Fruit fly (Drosophila melanogaster) whole organism, embryonic: ENCODE data around the gene Cp110.

Source experiments
- Asciz ChIP-seq: fragments of 200-800 bp; sonication (Bioruptor generic); optimal IDR thresholded peaks from 2 replicates; lab custom pipeline; 2017; ENCODE audit warnings: missing biosample characterization, mild to moderate bottlenecking, missing genetic modification characterization, missing genetic modification reagents
- Atf3 ChIP-seq: fragments of 200-800 bp; sonication (Bioruptor generic); optimal IDR thresholded peaks from 3 replicates; lab custom pipeline; 2016; ENCODE audit warnings: missing biosample characterization, missing genetic modification characterization
- BtbVII ChIP-seq: fragments of 200-800 bp; sonication (Bioruptor generic); optimal IDR thresholded peaks from 3 replicates; lab custom pipeline; 2017; ENCODE audit warnings: missing biosample characterization, mild to moderate bottlenecking, missing genetic modification characterization
- CG10209 ChIP-seq: fragments of 200-800 bp; sonication (Bioruptor generic); optimal IDR thresholded peaks from 3 replicates; lab custom pipeline; 2017; ENCODE audit warnings: missing biosample characterization, mild to moderate bottlenecking, missing genetic modification characterization, missing genetic modification reagents
- CG12155 ChIP-seq: fragments of 200-800 bp; sonication (Bioruptor generic); optimal IDR thresholded peaks from 3 replicates; lab custom pipeline; 2016; ENCODE audit warnings: missing biosample characterization, missing genetic modification characterization
- CG14441 ChIP-seq: fragments of 200-800 bp; sonication (Bioruptor generic); IDR thresholded peaks from 2 replicates; pipeline ENCODE4 v1.3.6; 2022; ENCODE audit warnings: missing biosample characterization, missing genetic modification characterization
- CG15514 ChIP-seq: fragments of 200-800 bp; sonication (Bioruptor generic); optimal IDR thresholded peaks from 3 replicates; lab custom pipeline; 2017; ENCODE audit warnings: missing biosample characterization, missing genetic modification characterization, mild to moderate bottlenecking, moderate library complexity, missing genetic modification reagents
- CG1647 ChIP-seq: fragments of 200-800 bp; sonication (Bioruptor generic); optimal IDR thresholded peaks from 3 replicates; lab custom pipeline; 2016; ENCODE audit warnings: missing biosample characterization, missing genetic modification characterization
- CG16779 ChIP-seq: fragments of 200-800 bp; sonication (Bioruptor generic); IDR thresholded peaks from 2 replicates; pipeline ENCODE4 v1.3.6; 2022; ENCODE audit warnings: missing biosample characterization, missing genetic modification characterization
- CG17385 ChIP-seq: fragments of 200-800 bp; sonication (Bioruptor generic); optimal IDR thresholded peaks from 3 replicates; lab custom pipeline; 2018; ENCODE audit warnings: missing biosample characterization, mild to moderate bottlenecking, missing genetic modification characterization
- CG3065 ChIP-seq: fragments of 200-800 bp; sonication (Bioruptor generic); optimal IDR thresholded peaks from 2 replicates; lab custom pipeline; 2016; ENCODE audit warnings: missing biosample characterization, missing genetic modification characterization
- CG3163 ChIP-seq: fragments of 200-800 bp; sonication (Bioruptor generic); optimal IDR thresholded peaks from 3 replicates; lab custom pipeline; 2016; ENCODE audit warnings: missing biosample characterization, missing genetic modification characterization
- CG3407 ChIP-seq: fragments of 200-800 bp; sonication (Bioruptor generic); optimal IDR thresholded peaks from 2 replicates; lab custom pipeline; 2018; ENCODE audit warnings: missing biosample characterization, mild to moderate bottlenecking, missing genetic modification characterization
- CG4707 ChIP-seq: fragments of 200-800 bp; sonication (Bioruptor generic); optimal IDR thresholded peaks from 2 replicates; lab custom pipeline; 2018; ENCODE audit warnings: missing biosample characterization, mild to moderate bottlenecking, missing genetic modification characterization, moderate library complexity
- CG6689 ChIP-seq: fragments of 200-800 bp; sonication (Bioruptor generic); IDR thresholded peaks from 2 replicates; pipeline ENCODE4 v1.3.6; 2022; ENCODE audit warnings: missing biosample characterization, missing genetic modification characterization
- CG8290 ChIP-seq, 3 experiments: fragments of 200-800 bp; sonication (Bioruptor generic); optimal IDR thresholded peaks; 2 replicates each; lab custom pipeline; 2016 to 2019; ENCODE audit warnings: missing biosample characterization in 3 of 3, missing genetic modification characterization in 3 of 3, mild to moderate bottlenecking in 2 of 3, moderate library complexity in 1 of 3
- CG8924 ChIP-seq: fragments of 200-800 bp; optimal IDR thresholded peaks from 3 replicates; lab custom pipeline; 2019; ENCODE audit warnings: missing biosample characterization, mild to moderate bottlenecking, missing genetic modification characterization, moderate library complexity
- CG9609 ChIP-seq: fragments of 200-800 bp; sonication (Bioruptor generic); optimal IDR thresholded peaks from 3 replicates; lab custom pipeline; 2016; ENCODE audit warnings: missing biosample characterization, missing genetic modification characterization
- CG9932 ChIP-seq: fragments of 200-800 bp; sonication (Bioruptor generic); IDR thresholded peaks from 2 replicates; pipeline ENCODE4 v1.3.6; 2022; ENCODE audit warnings: missing biosample characterization, missing genetic modification characterization
- D19A ChIP-seq: fragments of 200-800 bp; optimal IDR thresholded peaks from 3 replicates; lab custom pipeline; 2019; ENCODE audit warnings: missing biosample characterization, mild to moderate bottlenecking, missing genetic modification characterization, moderate library complexity
- Deaf1 ChIP-seq: fragments of 200-800 bp; optimal IDR thresholded peaks from 3 replicates; lab custom pipeline; 2019; ENCODE audit warnings: missing biosample characterization, mild to moderate bottlenecking, missing genetic modification characterization, moderate library complexity
- Dp ChIP-seq: fragments of 200-800 bp; sonication (Bioruptor generic); optimal IDR thresholded peaks from 2 replicates; lab custom pipeline; 2018; ENCODE audit warnings: missing biosample characterization, mild to moderate bottlenecking, missing genetic modification characterization, moderate library complexity
- Drgx ChIP-seq: fragments of 200-800 bp; sonication (Bioruptor generic); IDR thresholded peaks from 2 replicates; pipeline ENCODE4 v1.3.6; 2022; ENCODE audit warnings: missing biosample characterization, missing genetic modification characterization
- Hand ChIP-seq: fragments of 200-800 bp; sonication (Bioruptor generic); optimal IDR thresholded peaks from 2 replicates; lab custom pipeline; 2017; ENCODE audit warnings: mild to moderate bottlenecking, missing biosample characterization, missing genetic modification reagents, missing genetic modification characterization
- Hr51 ChIP-seq, 2 experiments: fragments of 200-800 bp; sonication (Bioruptor generic); optimal IDR thresholded peaks; 2 replicates in 1 of 2; 3 replicates in 1 of 2; lab custom pipeline; 2016 to 2018; ENCODE audit warnings: missing biosample characterization in 2 of 2, missing genetic modification characterization in 2 of 2, mild to moderate bottlenecking in 1 of 2, moderate library complexity in 1 of 2
- MBD-R2 ChIP-seq: fragments of 200-800 bp; sonication (Bioruptor generic); IDR thresholded peaks from 2 replicates; pipeline ENCODE4 v1.3.6; 2022; ENCODE audit warnings: missing biosample characterization, missing genetic modification characterization
- MTF-1 ChIP-seq: fragments of 200-800 bp; sonication (Bioruptor generic); optimal IDR thresholded peaks from 2 replicates; lab custom pipeline; 2018; ENCODE audit warnings: missing biosample characterization, mild to moderate bottlenecking, missing genetic modification characterization, borderline replicate concordance
- PHDP ChIP-seq: fragments of 200-800 bp; sonication (Bioruptor generic); optimal IDR thresholded peaks from 3 replicates; lab custom pipeline; 2018; ENCODE audit warnings: missing biosample characterization, mild to moderate bottlenecking, missing genetic modification characterization, moderate library complexity
- Xrp1 ChIP-seq: fragments of 200-800 bp; sonication (Bioruptor generic); IDR thresholded peaks from 2 replicates; pipeline ENCODE4 v1.3.6; 2022; ENCODE audit warnings: missing biosample characterization, missing genetic modification characterization
- al ChIP-seq: fragments of 200-800 bp; sonication (Bioruptor generic); IDR thresholded peaks from 2 replicates; pipeline ENCODE4 v1.3.6; 2022; ENCODE audit warnings: missing biosample characterization, missing genetic modification characterization
- az2 ChIP-seq: fragments of 200-800 bp; sonication (Bioruptor generic); optimal IDR thresholded peaks from 3 replicates; lab custom pipeline; 2016; ENCODE audit warnings: missing biosample characterization, missing genetic modification characterization
- btn ChIP-seq: fragments of 200-800 bp; sonication (Bioruptor generic); optimal IDR thresholded peaks from 2 replicates; lab custom pipeline; 2016; ENCODE audit warnings: missing biosample characterization, missing genetic modification characterization
- cato ChIP-seq: fragments of 200-800 bp; sonication (Bioruptor generic); optimal IDR thresholded peaks from 2 replicates; lab custom pipeline; 2016; ENCODE audit warnings: missing biosample characterization, missing genetic modification characterization, borderline replicate concordance
- crp ChIP-seq, 2 experiments: fragments of 200-800 bp; sonication (Bioruptor generic); optimal IDR thresholded peaks; 2 replicates in 1 of 2; 3 replicates in 1 of 2; lab custom pipeline; 2017; ENCODE audit warnings: missing biosample characterization in 2 of 2, missing genetic modification characterization in 2 of 2, mild to moderate bottlenecking in 1 of 2, moderate library complexity in 1 of 2
- dmrt99B ChIP-seq: fragments of 200-800 bp; sonication (Bioruptor generic); optimal IDR thresholded peaks from 2 replicates; lab custom pipeline; 2018; ENCODE audit warnings: missing biosample characterization, mild to moderate bottlenecking, missing genetic modification characterization, moderate library complexity
- exex ChIP-seq: fragments of 200-800 bp; sonication (Bioruptor generic); optimal IDR thresholded peaks from 4 replicates; lab custom pipeline; 2018; ENCODE audit warnings: missing biosample characterization, mild to moderate bottlenecking, missing genetic modification characterization, moderate library complexity
- gce ChIP-seq: fragments of 200-800 bp; sonication (Bioruptor generic); IDR thresholded peaks from 3 replicates; pipeline ENCODE4 v1.3.6; 2022; ENCODE audit warnings: missing biosample characterization, missing genetic modification characterization
- gfzf ChIP-seq: fragments of 200-800 bp; sonication (Bioruptor generic); optimal IDR thresholded peaks from 2 replicates; lab custom pipeline; 2016; ENCODE audit warnings: missing biosample characterization, mild to moderate bottlenecking, missing genetic modification characterization, moderate library complexity
- jing ChIP-seq: fragments of 200-800 bp; sonication (Bioruptor generic); optimal IDR thresholded peaks from 2 replicates; lab custom pipeline; 2018; ENCODE audit warnings: missing biosample characterization, mild to moderate bottlenecking, missing genetic modification characterization
- odd ChIP-seq: fragments of 200-800 bp; sonication (Bioruptor generic); optimal IDR thresholded peaks from 2 replicates; lab custom pipeline; 2017; ENCODE audit warnings: missing biosample characterization, mild to moderate bottlenecking, missing genetic modification characterization
- onecut ChIP-seq: fragments of 200-800 bp; sonication (Bioruptor generic); IDR thresholded peaks from 2 replicates; pipeline ENCODE4 v1.3.6; 2022; ENCODE audit warnings: missing biosample characterization, missing genetic modification characterization
- prd ChIP-seq, 3 experiments: fragments of >200 bp in 2 of 3; fragments of 200-800 bp in 1 of 3; sonication (Bioruptor generic) in 1 of 3; optimal IDR thresholded peaks in 2 of 3; IDR thresholded peaks in 1 of 3; 2 replicates in 2 of 3; 3 replicates in 1 of 3; pipeline versions ENCODE4 v1.3.6 to Lab custom; 2017 to 2022; ENCODE audit warnings: missing biosample characterization in 1 of 3, missing genetic modification characterization in 1 of 3
- rib ChIP-seq: fragments of 200-800 bp; sonication (Bioruptor generic); IDR thresholded peaks from 2 replicates; pipeline ENCODE4 v1.3.6; 2022; ENCODE audit warnings: missing biosample characterization, missing genetic modification characterization
- salm ChIP-seq: fragments of 200-800 bp; sonication (Bioruptor generic); optimal IDR thresholded peaks from 2 replicates; lab custom pipeline; 2018; ENCODE audit warnings: missing biosample characterization, mild to moderate bottlenecking, missing genetic modification characterization
- sqz ChIP-seq: fragments of 200-800 bp; sonication (Bioruptor generic); optimal IDR thresholded peaks from 3 replicates; lab custom pipeline; 2018; ENCODE audit warnings: missing biosample characterization, mild to moderate bottlenecking, missing genetic modification characterization
- sug ChIP-seq: fragments of 200-800 bp; optimal IDR thresholded peaks from 2 replicates; lab custom pipeline; 2019; ENCODE audit warnings: missing biosample characterization, mild to moderate bottlenecking, missing genetic modification characterization, moderate library complexity

Gene Cp110

dm6 chrX:22487667-22488593, 6.0 kb downstream of the Cp110 start (continued):
- TF ChIP-seq PHDP (tag; lab: Kevin White, UChicago): peak; percentile 70
- peak in 1 of 2 experiments; percentile 62 for TF ChIP-seq Hr51 (GFP tag; optimal IDR thresholded peaks at IDR 0.05; lab: Kevin White, UChicago)
- peak; percentile 26 for TF ChIP-seq BtbVII (GFP tag; lab: Kevin White, UChicago)
- no peak for TF ChIP-seq gfzf
- TF ChIP-seq Atf3: no peak
- TF ChIP-seq jing (GFP tag; lab: Kevin White, UChicago): no peak
- TF ChIP-seq CG6689 (GFP tag; lab: Robert Waterston, UW): peak; percentile 41; the same call in 1 of the 2 replicates
- TF ChIP-seq CG8924: peak; percentile 39
- peak; percentile 19 for TF ChIP-seq onecut (GFP tag; lab: Robert Waterston, UW)
- no peak for TF ChIP-seq MTF-1 (GFP tag; lab: Kevin White, UChicago)
- no peak for TF ChIP-seq CG4707 (GFP tag; lab: Kevin White, UChicago)
- TF ChIP-seq Dp (GFP tag; lab: Kevin White, UChicago): no peak
- TF ChIP-seq btn (GFP tag; lab: Kevin White, UChicago): no peak
- TF ChIP-seq Asciz (GFP tag; lab: Kevin White, UChicago): peak; percentile 21
- peak; percentile 60 for TF ChIP-seq exex (tag; lab: Kevin White, UChicago)
- TF ChIP-seq odd (GFP tag; lab: Kevin White, UChicago): no peak
- TF ChIP-seq rib: peak; percentile 70; the same call in 1 of the 2 replicates
- TF ChIP-seq CG3163 (GFP tag; lab: Kevin White, UChicago): peak; percentile 64
- TF ChIP-seq MBD-R2 (GFP tag; lab: Robert Waterston, UW): peak; percentile 41; the same call in 1 of the 2 replicates
- no peak for TF ChIP-seq cato
- TF ChIP-seq CG3065 (GFP tag; lab: Kevin White, UChicago): no peak
- TF ChIP-seq CG14441 (GFP tag; lab: Robert Waterston, UW): peak; percentile 46
- TF ChIP-seq Drgx (GFP tag; lab: Robert Waterston, UW): no peak
- peak; percentile 73 for TF ChIP-seq sug (tag; lab: Kevin White, UChicago)
- peak; percentile 24 for TF ChIP-seq D19A
- no peak for TF ChIP-seq CG9609 (GFP tag; lab: Kevin White, UChicago)
- TF ChIP-seq dmrt99B (tag; lab: Kevin White, UChicago): peak; percentile 64
- TF ChIP-seq CG1647 (GFP tag; lab: Kevin White, UChicago): no peak
- TF ChIP-seq Deaf1 (tag; lab: Kevin White, UChicago): peak; percentile 68
- TF ChIP-seq az2: no peak
- peak; percentile 25 for TF ChIP-seq CG17385
- no peak for TF ChIP-seq Hand (GFP tag; lab: Kevin White, UChicago)
- peak; percentile 38 for TF ChIP-seq CG9932 (GFP tag; lab: Robert Waterston, UW)
- 0 out of 3 replicates have a peak, but pooled peaks have one; percentile 20 for TF ChIP-seq gce
- TF ChIP-seq CG15514 (GFP tag; lab: Kevin White, UChicago): peak; percentile 6
- no peak for TF ChIP-seq CG3407 (GFP tag; lab: Kevin White, UChicago)
- TF ChIP-seq CG10209 (GFP tag; lab: Kevin White, UChicago): peak; percentile 47
- TF ChIP-seq CG8290 (GFP tag; optimal IDR thresholded peaks at IDR 0.05; lab: Kevin White, UChicago): no peak
- peak in 1 of 2 experiments; percentile 4 for TF ChIP-seq CG8290 (tag; optimal IDR thresholded peaks at IDR 0.05; lab: Kevin White, UChicago)
- TF ChIP-seq CG12155: no peak
- peak; percentile 22; the same call in 1 of the 2 replicates for TF ChIP-seq Xrp1 (GFP tag; lab: Robert Waterston, UW)
- no peak for TF ChIP-seq prd (optimal IDR thresholded peaks at IDR 0.05; lab: Kevin White, UChicago)
- TF ChIP-seq prd (GFP tag; IDR thresholded peaks at IDR 0.05; lab: Robert Waterston, UW): peak; percentile 63
- peak in 1 of 2 experiments; percentile 63 for TF ChIP-seq crp (GFP tag; optimal IDR thresholded peaks at IDR 0.05; lab: Kevin White, UChicago)
- TF ChIP-seq salm: no peak
- peak; percentile 29; the same call in 1 of the 2 replicates for TF ChIP-seq al
- TF ChIP-seq sqz: no peak
- no peak for TF ChIP-seq CG16779
